Worm (Caenorhabditis elegans): ENCODE measurements around the gene rsp-5.

DNA sequence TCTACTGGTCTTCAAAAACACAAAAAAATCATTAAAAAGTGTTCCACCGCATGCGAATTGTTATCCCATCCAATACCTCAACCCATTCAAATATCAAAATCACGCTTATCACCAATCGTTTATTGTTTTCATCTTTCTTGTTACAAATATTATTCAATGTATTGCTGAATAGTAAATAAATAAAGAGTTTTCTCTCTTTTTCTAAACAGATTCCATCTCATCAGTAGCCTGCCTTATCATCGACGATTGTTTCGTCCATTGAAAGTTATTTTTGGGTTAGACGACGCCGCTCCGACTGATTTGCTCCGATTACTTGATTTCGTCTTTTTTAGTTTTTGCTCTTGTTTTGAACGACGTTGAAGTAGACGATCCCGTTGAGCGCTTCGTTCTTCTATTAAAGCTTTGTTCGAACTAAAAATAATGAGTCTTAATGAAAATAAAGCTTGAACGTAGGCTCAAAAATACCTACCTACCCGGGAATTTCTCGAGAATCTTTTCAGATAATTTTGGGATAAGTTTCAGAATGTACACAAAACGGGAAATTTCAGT is 36.2 kb downstream of the rsp-5 start:
- no peak for TF ChIP-seq flt-1 (GFP tag; IDR thresholded peaks at IDR 0.05)
- no peak for TF ChIP-seq ref-1 (GFP tag; conservative IDR thresholded peaks at IDR 0.05)
- no peak for TF ChIP-seq tab-1 (GFP tag; IDR thresholded peaks at IDR 0.05)
- no peak for TF ChIP-seq med-1 (GFP tag; optimal IDR thresholded peaks at IDR 0.05; ENCODE audit: insufficient read depth)
- no peak for TF ChIP-seq ztf-29 (GFP tag; IDR thresholded peaks at IDR 0.05)
